Fruit fly (Drosophila melanogaster) whole organism: Measurements from ENCODE around the gene CG33128.

Experiments
- CG8478 ChIP-seq: fragments of >200 bp; optimal IDR thresholded peaks from 2 replicates; lab custom pipeline; 2018; ENCODE audit warnings: inconsistent platforms
- Dll ChIP-seq: fragments of >200 bp; optimal IDR thresholded peaks from 2 replicates; lab custom pipeline; 2017
- psq ChIP-seq: fragments of >200 bp; optimal IDR thresholded peaks from 2 replicates; lab custom pipeline; 2017
- usp ChIP-seq: fragments of >200 bp; optimal IDR thresholded peaks from 2 replicates; lab custom pipeline; 2017; ENCODE audit warnings: missing biosample characterization, missing genetic modification characterization, mixed read lengths

DNA sequence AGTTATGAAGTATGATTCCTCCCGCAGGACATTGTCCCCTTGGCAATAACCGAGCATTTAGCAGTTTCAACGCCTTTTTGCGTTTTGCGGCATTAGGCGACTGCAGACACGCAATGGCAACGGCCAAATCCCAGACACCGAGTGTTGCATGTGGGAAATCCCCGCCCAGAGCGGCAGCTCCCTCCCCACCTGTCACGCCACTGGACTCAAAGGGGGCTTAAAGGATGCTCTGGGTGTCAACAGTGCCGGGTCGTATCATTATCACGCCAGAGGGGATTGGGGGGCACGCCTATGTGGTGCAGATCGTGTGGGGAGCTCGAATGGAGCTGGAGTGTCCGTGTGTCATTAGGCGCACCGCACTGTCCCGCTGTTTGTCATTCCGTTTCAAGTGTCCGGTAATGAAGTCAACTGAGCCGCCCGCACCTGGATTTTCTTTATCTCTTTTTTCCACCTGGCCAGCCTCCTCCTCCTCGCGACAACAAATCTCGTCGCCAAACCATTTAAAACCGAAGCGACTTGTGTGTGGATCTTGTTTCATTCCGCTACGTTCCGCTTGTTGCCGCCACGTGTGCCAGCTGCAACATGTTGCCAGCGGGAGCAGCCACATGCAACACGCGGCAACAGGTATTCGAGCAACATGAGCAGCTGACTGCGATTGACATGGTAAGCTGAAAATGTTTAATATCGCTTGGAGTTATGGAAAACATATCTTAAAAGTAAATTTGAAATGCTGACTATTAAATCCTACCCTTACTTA lies 33.2 kb upstream of the CG33128 start:
- TF ChIP-seq CG8478 (lab: Kevin White, UChicago) (no peak), Dll (no peak), psq (no peak), usp (no peak)
